Fruit fly (Drosophila melanogaster): ENCODE results near the gene CG31809.

DNA sequence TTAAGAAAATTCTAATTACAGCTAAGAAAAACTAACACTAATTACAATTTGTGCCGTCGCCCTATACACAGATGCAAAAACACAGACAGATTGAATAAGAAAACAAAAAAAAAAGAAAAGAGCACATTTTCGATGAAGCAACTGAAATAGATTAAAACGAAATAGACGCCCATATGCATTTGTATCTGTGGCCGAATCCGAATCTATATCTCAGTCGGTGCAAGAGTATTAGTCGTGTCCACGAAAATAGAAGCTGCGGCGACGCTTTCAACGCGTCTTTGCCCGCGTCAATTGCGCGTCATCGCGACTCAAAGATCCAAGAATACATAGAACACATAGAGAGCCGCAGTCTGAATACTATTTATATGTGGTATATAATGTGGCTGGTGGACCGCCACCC is 16.4 kb upstream of the CG31809 start:
- no peak for TF ChIP-seq psq (optimal IDR thresholded peaks at IDR 0.05)
- TF ChIP-seq pan (optimal IDR thresholded peaks at IDR 0.05): no peak

Data from whole organism.